Worm (Caenorhabditis elegans): Measurements from ENCODE around the gene F58G1.7.

The F58G1.7 gene

DNA sequence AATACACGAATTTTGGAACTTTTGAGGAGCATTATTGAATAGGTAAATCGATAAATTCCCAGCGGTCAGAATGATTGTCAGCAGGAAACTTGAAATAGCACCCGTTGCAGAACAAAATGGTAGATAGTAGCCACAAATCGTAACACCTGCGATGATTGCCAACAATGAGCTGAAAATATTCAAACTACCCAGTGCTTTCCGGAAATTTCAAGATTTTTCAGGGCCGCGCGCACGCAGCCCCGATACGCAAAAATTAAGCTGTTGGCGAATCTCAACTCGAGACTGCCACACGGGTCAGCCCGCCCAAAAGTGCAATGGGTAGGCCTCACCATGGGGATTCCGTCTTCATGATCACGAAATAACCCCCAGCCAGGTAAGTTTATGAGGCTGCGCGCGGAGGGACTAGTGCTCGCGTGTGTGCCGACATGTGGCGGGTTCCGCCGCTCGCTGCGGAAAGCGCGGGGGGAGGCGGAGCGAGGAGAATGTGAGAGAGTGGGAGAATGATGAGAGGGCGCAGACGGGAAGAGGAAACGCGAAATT, 3.4 kb downstream of the F58G1.7 start (continued):
- TF ChIP-seq aptf-2 (GFP tag; conservative IDR thresholded peaks at IDR 0.05) (peak; percentile 77; the same call in 1 of the 2 replicates), F57C9.4 (tag; optimal IDR thresholded peaks at IDR 0.05) (peak; percentile 90), nhr-120 (GFP tag; IDR thresholded peaks at IDR 0.05) (peak; percentile 39; the same call in 1 of the 2 replicates), lsy-27 (tag; optimal IDR thresholded peaks at IDR 0.05; ENCODE audit: borderline replicate concordance, insufficient read depth) (peak; percentile 73), ztf-18 (tag; optimal IDR thresholded peaks at IDR 0.05) (peak; percentile 85), rcor-1 (GFP tag; IDR thresholded peaks at IDR 0.05) (peak; percentile 91), ZK185.1 (tag; optimal IDR thresholded peaks at IDR 0.05; ENCODE audit: poor library complexity, severe bottlenecking) (peak; percentile 91), chd-7 (tag; optimal IDR thresholded peaks at IDR 0.05) (peak; percentile 97), D2030.7 (GFP tag; IDR thresholded peaks at IDR 0.05) (peak; percentile 99), ceh-40 (GFP tag; IDR thresholded peaks at IDR 0.05) (0 out of 2 replicates have a peak, but pooled peaks have one; percentile 80), hmg-1.2 (GFP tag; IDR thresholded peaks at IDR 0.05) (peak; percentile 99), ekl-4 (GFP tag; IDR thresholded peaks at IDR 0.05) (peak; percentile 97), nhr-179 (tag; optimal IDR thresholded peaks at IDR 0.05) (peak; percentile 40), T26A5.8 (tag; optimal IDR thresholded peaks at IDR 0.05) (peak; percentile 52), zfh-2 (GFP tag; conservative IDR thresholded peaks at IDR 0.05) (peak; percentile 100), ztf-26 (tag; optimal IDR thresholded peaks at IDR 0.05) (peak; percentile 96), let-526 (GFP tag; IDR thresholded peaks at IDR 0.05) (peak; percentile 73), nfyb-1 (GFP tag; IDR thresholded peaks at IDR 0.05) (peak; percentile 97), efl-1 (GFP tag; optimal IDR thresholded peaks at IDR 0.05) (peak; percentile 28), lin-35 (GFP tag; optimal IDR thresholded peaks at IDR 0.05) (peak in 2 of 3 experiments; percentile 63 to 79), tbp1 (GFP tag; optimal IDR thresholded peaks at IDR 0.05) (peak; percentile 83), mel-28 (tag; optimal IDR thresholded peaks at IDR 0.05; ENCODE audit: borderline replicate concordance) (peak; percentile 92), C06A6.2 (GFP tag; conservative IDR thresholded peaks at IDR 0.05) (peak; percentile 88), nfya-1 (tag; optimal IDR thresholded peaks at IDR 0.05; ENCODE audit: borderline replicate concordance, insufficient read depth) (no peak), akir-1 (GFP tag; optimal IDR thresholded peaks at IDR 0.05) (peak; percentile 69), dpl-1 (GFP tag; optimal IDR thresholded peaks at IDR 0.05) (peak; percentile 53), snpc-1.1 (tag; optimal IDR thresholded peaks at IDR 0.05; ENCODE audit: insufficient read depth) (peak; percentile 98), ceh-91 (GFP tag; IDR thresholded peaks at IDR 0.05) (peak; percentile 77), mxl-1 (tag; optimal IDR thresholded peaks at IDR 0.05) (peak; percentile 90), Y53G8AR.9 (GFP tag; conservative IDR thresholded peaks at IDR 0.05) (peak; percentile 93), K12H6.12 (tag; optimal IDR thresholded peaks at IDR 0.05) (peak; percentile 89), ztf-25 (GFP tag; IDR thresholded peaks at IDR 0.05) (peak; percentile 91), ccch-3 (GFP tag; optimal IDR thresholded peaks at IDR 0.05) (peak; percentile 60), gei-17 (GFP tag; optimal IDR thresholded peaks at IDR 0.05) (peak; percentile 94), bed-1 (GFP tag; IDR thresholded peaks at IDR 0.05) (0 out of 2 replicates have a peak, but pooled peaks have one; percentile 45), B0336.3 (GFP tag; IDR thresholded peaks at IDR 0.05) (peak; percentile 100), somi-1 (GFP tag; optimal IDR thresholded peaks at IDR 0.05) (peak; percentile 93), snpc-3.4 (tag; optimal IDR thresholded peaks at IDR 0.05) (peak; percentile 96), C17E4.6 (GFP tag; IDR thresholded peaks at IDR 0.05) (peak; percentile 85), F22D6.2 (tag; optimal IDR thresholded peaks at IDR 0.05) (peak; percentile 86), die-1 (tag; optimal IDR thresholded peaks at IDR 0.05) (peak; percentile 92), him-1 (tag; optimal IDR thresholded peaks at IDR 0.05) (peak; percentile 95), Y79H2A.3 (GFP tag; conservative IDR thresholded peaks at IDR 0.05) (peak; percentile 79), ceh-58 (GFP tag; IDR thresholded peaks at IDR 0.05) (0 out of 2 replicates have a peak, but pooled peaks have one; percentile 26), ztf-3 (GFP tag; optimal IDR thresholded peaks at IDR 0.05) (peak; percentile 83), fkh-3 (tag; optimal IDR thresholded peaks at IDR 0.05) (peak; percentile 92), B0261.1 (tag; optimal IDR thresholded peaks at IDR 0.05) (peak; percentile 52)

All from whole organism, young adult.